Fruit fly (Drosophila melanogaster) whole organism, prepupa: ENCODE results near the gene CG18269.

Source experiments
- Blimp-1 ChIP-seq: fragments of 200-800 bp; sonication (Bioruptor generic); optimal IDR thresholded peaks from 3 replicates; lab custom pipeline; 2017; ENCODE audit warnings: missing biosample characterization, missing genetic modification characterization, mild to moderate bottlenecking, moderate library complexity, missing genetic modification reagents
- CG10631 ChIP-seq: fragments of 200-800 bp; sonication (Bioruptor generic); optimal IDR thresholded peaks from 2 replicates; lab custom pipeline; 2016; ENCODE audit warnings: missing biosample characterization, missing genetic modification characterization
- CG10669 ChIP-seq: fragments of 200-800 bp; sonication (Bioruptor generic); optimal IDR thresholded peaks from 3 replicates; lab custom pipeline; 2018; ENCODE audit warnings: missing biosample characterization, mild to moderate bottlenecking, missing genetic modification characterization, moderate library complexity
- CG11294 ChIP-seq: fragments of 200-800 bp; sonication (Bioruptor generic); IDR thresholded peaks from 2 replicates; pipeline ENCODE4 v1.3.6; 2022; ENCODE audit warnings: missing biosample characterization, missing genetic modification characterization
- CG11762 ChIP-seq: fragments of 200-800 bp; sonication (Bioruptor generic); optimal IDR thresholded peaks from 3 replicates; lab custom pipeline; 2016; ENCODE audit warnings: missing biosample characterization, missing genetic modification characterization; ENCODE audit not compliant: insufficient read depth
- CG15336 ChIP-seq: fragments of 200-800 bp; sonication (Bioruptor generic); IDR thresholded peaks from 2 replicates; pipeline ENCODE4 v1.3.6; 2022; ENCODE audit warnings: missing biosample characterization, missing genetic modification characterization
- CG1621 ChIP-seq: fragments of 200-800 bp; sonication (Bioruptor generic); optimal IDR thresholded peaks from 3 replicates; lab custom pipeline; 2018; ENCODE audit warnings: missing biosample characterization, mild to moderate bottlenecking, missing genetic modification characterization
- CG16779 ChIP-seq: fragments of 200-800 bp; sonication (Bioruptor generic); optimal IDR thresholded peaks from 3 replicates; lab custom pipeline; 2017; ENCODE audit warnings: missing biosample characterization, mild to moderate bottlenecking, missing genetic modification characterization
- CG3032 ChIP-seq: fragments of 200-800 bp; optimal IDR thresholded peaks from 2 replicates; lab custom pipeline; 2019; ENCODE audit warnings: missing biosample characterization, mild to moderate bottlenecking, missing genetic modification characterization, moderate library complexity
- CG31627 ChIP-seq: fragments of 200-800 bp; sonication (Bioruptor generic); optimal IDR thresholded peaks from 3 replicates; lab custom pipeline; 2016; ENCODE audit warnings: missing biosample characterization, missing genetic modification characterization
- CG32006 ChIP-seq: fragments of 200-800 bp; sonication (Bioruptor generic); optimal IDR thresholded peaks from 3 replicates; lab custom pipeline; 2017; ENCODE audit warnings: missing biosample characterization, mild to moderate bottlenecking, missing genetic modification characterization
- CG34406 ChIP-seq: fragments of 200-800 bp; sonication (Bioruptor generic); optimal IDR thresholded peaks from 3 replicates; lab custom pipeline; 2016; ENCODE audit warnings: missing biosample characterization, missing genetic modification characterization
- CG3919 ChIP-seq: fragments of 200-800 bp; sonication (Bioruptor generic); optimal IDR thresholded peaks from 3 replicates; lab custom pipeline; 2016; ENCODE audit warnings: missing biosample characterization, missing genetic modification characterization
- CG4318 ChIP-seq: fragments of 200-800 bp; sonication (Bioruptor generic); optimal IDR thresholded peaks from 3 replicates; lab custom pipeline; 2017; ENCODE audit warnings: missing biosample characterization, mild to moderate bottlenecking, missing genetic modification characterization
- CG6163 ChIP-seq: fragments of 200-800 bp; sonication (Bioruptor generic); IDR thresholded peaks from 3 replicates; pipeline ENCODE4 v1.3.6; 2022; ENCODE audit warnings: missing biosample characterization, missing genetic modification characterization
- CG6276 ChIP-seq: fragments of 200-800 bp; sonication (Bioruptor generic); optimal IDR thresholded peaks from 2 replicates; lab custom pipeline; 2017; ENCODE audit warnings: missing biosample characterization, mild to moderate bottlenecking, missing genetic modification characterization
- CG6792 ChIP-seq: fragments of 200-800 bp; sonication (Bioruptor generic); optimal IDR thresholded peaks from 3 replicates; lab custom pipeline; 2016; ENCODE audit warnings: missing biosample characterization, missing genetic modification characterization
- CG6808 ChIP-seq: fragments of 200-800 bp; sonication (Bioruptor generic); optimal IDR thresholded peaks from 3 replicates; lab custom pipeline; 2017; ENCODE audit warnings: missing biosample characterization, missing genetic modification characterization, mild to moderate bottlenecking, moderate library complexity, missing genetic modification reagents
- CG6854 ChIP-seq: fragments of 200-800 bp; sonication (Bioruptor generic); optimal IDR thresholded peaks from 2 replicates; lab custom pipeline; 2017; ENCODE audit warnings: missing biosample characterization, mild to moderate bottlenecking, missing genetic modification characterization
- CG7368 ChIP-seq: fragments of 200-800 bp; sonication (Bioruptor generic); optimal IDR thresholded peaks from 3 replicates; lab custom pipeline; 2016; ENCODE audit warnings: missing biosample characterization, missing genetic modification characterization
- CG8119 ChIP-seq: fragments of 200-800 bp; sonication (Bioruptor generic); IDR thresholded peaks from 3 replicates; pipeline ENCODE4 v1.3.6; 2022; ENCODE audit warnings: missing biosample characterization, missing genetic modification characterization
- CG8319 ChIP-seq: fragments of 200-800 bp; sonication (Bioruptor generic); optimal IDR thresholded peaks from 3 replicates; lab custom pipeline; 2016; ENCODE audit warnings: missing biosample characterization, missing genetic modification characterization
- CG8632 ChIP-seq: fragments of 200-800 bp; sonication (Bioruptor generic); optimal IDR thresholded peaks from 3 replicates; lab custom pipeline; 2016; ENCODE audit warnings: missing biosample characterization, missing genetic modification characterization
- CG9139 ChIP-seq: fragments of 200-800 bp; sonication (Bioruptor generic); optimal IDR thresholded peaks from 3 replicates; lab custom pipeline; 2017; ENCODE audit warnings: missing biosample characterization, mild to moderate bottlenecking, missing genetic modification characterization
- Eip75B ChIP-seq: fragments of 200-800 bp; sonication (Bioruptor generic); optimal IDR thresholded peaks from 3 replicates; lab custom pipeline; 2016; ENCODE audit warnings: missing biosample characterization, missing genetic modification characterization
- Eip78C ChIP-seq: fragments of 200-800 bp; sonication (Bioruptor generic); peaks from one replicate; lab custom pipeline; 2016; ENCODE audit warnings: missing biosample characterization, missing genetic modification characterization
- Eip93F ChIP-seq: fragments of 200-800 bp; sonication (Bioruptor generic); optimal IDR thresholded peaks from 2 replicates; lab custom pipeline; 2016; ENCODE audit warnings: missing biosample characterization, mild to moderate bottlenecking, missing genetic modification characterization
- Ets21C ChIP-seq: fragments of 200-800 bp; sonication (Bioruptor generic); optimal IDR thresholded peaks from 3 replicates; lab custom pipeline; 2016; ENCODE audit warnings: missing biosample characterization, missing genetic modification characterization
- Gug ChIP-seq: fragments of 200-800 bp; sonication (Bioruptor generic); IDR thresholded peaks from 2 replicates; pipeline ENCODE4 v1.3.6; 2022; ENCODE audit warnings: missing biosample characterization, missing genetic modification characterization
- Hr38 ChIP-seq: sonication (Bioruptor generic); optimal IDR thresholded peaks from 2 replicates; lab custom pipeline; 2016; ENCODE audit warnings: missing biosample characterization, missing genetic modification characterization
- Hr39 ChIP-seq: fragments of 200-800 bp; sonication (Bioruptor generic); optimal IDR thresholded peaks from 2 replicates; lab custom pipeline; 2016; ENCODE audit warnings: missing biosample characterization, missing genetic modification characterization
- Hr4 ChIP-seq: fragments of 200-800 bp; sonication (Bioruptor generic); optimal IDR thresholded peaks from 3 replicates; lab custom pipeline; 2016; ENCODE audit warnings: missing biosample characterization, missing genetic modification characterization
- Met ChIP-seq: fragments of 200-800 bp; sonication (Bioruptor generic); optimal IDR thresholded peaks from 3 replicates; lab custom pipeline; 2016; ENCODE audit warnings: missing biosample characterization, missing genetic modification characterization
- OdsH ChIP-seq: fragments of 200-800 bp; sonication (Bioruptor generic); optimal IDR thresholded peaks from 3 replicates; lab custom pipeline; 2016; ENCODE audit warnings: missing biosample characterization, missing genetic modification characterization
- Smox ChIP-seq: fragments of 200-800 bp; sonication (Bioruptor generic); optimal IDR thresholded peaks from 3 replicates; lab custom pipeline; 2016; ENCODE audit warnings: missing biosample characterization, missing genetic modification characterization
- Sox102F ChIP-seq: fragments of 200-800 bp; sonication (Bioruptor generic); optimal IDR thresholded peaks from 2 replicates; lab custom pipeline; 2016; ENCODE audit warnings: missing biosample characterization, mild to moderate bottlenecking, missing genetic modification characterization
- Sox14 ChIP-seq: fragments of 200-800 bp; sonication (Bioruptor generic); optimal IDR thresholded peaks from 3 replicates; lab custom pipeline; 2016; ENCODE audit warnings: missing biosample characterization, missing genetic modification characterization
- Sox15 ChIP-seq: fragments of 200-800 bp; sonication (Bioruptor generic); optimal IDR thresholded peaks from 3 replicates; lab custom pipeline; 2016; ENCODE audit warnings: missing biosample characterization, missing genetic modification characterization
- achi ChIP-seq: fragments of 200-800 bp; sonication (Bioruptor generic); optimal IDR thresholded peaks from 3 replicates; lab custom pipeline; 2016; ENCODE audit warnings: missing biosample characterization, missing genetic modification characterization
- acj6 ChIP-seq: fragments of 200-800 bp; sonication (Bioruptor generic); optimal IDR thresholded peaks from 3 replicates; lab custom pipeline; 2016; ENCODE audit warnings: missing biosample characterization, missing genetic modification characterization
- cyc ChIP-seq: fragments of 200-800 bp; sonication (Bioruptor generic); optimal IDR thresholded peaks from 3 replicates; lab custom pipeline; 2016; ENCODE audit warnings: missing biosample characterization, missing genetic modification characterization
- dsx ChIP-seq: fragments of 200-800 bp; optimal IDR thresholded peaks from 3 replicates; lab custom pipeline; 2019; ENCODE audit warnings: missing biosample characterization, mild to moderate bottlenecking, missing genetic modification characterization, moderate library complexity; ENCODE audit not compliant: poor library complexity, severe bottlenecking
- eg ChIP-seq: fragments of 200-800 bp; sonication (Bioruptor generic); IDR thresholded peaks from 3 replicates; pipeline ENCODE4 v1.3.6; 2022; ENCODE audit warnings: missing biosample characterization, missing genetic modification characterization
- esn ChIP-seq: fragments of 200-800 bp; sonication (Bioruptor generic); optimal IDR thresholded peaks from 2 replicates; lab custom pipeline; 2016; ENCODE audit warnings: missing biosample characterization, mild to moderate bottlenecking, missing genetic modification characterization, moderate library complexity
- fd85E ChIP-seq: fragments of 200-800 bp; sonication (Bioruptor generic); optimal IDR thresholded peaks from 3 replicates; lab custom pipeline; 2016; ENCODE audit warnings: missing biosample characterization, missing genetic modification characterization
- fkh ChIP-seq: fragments of 200-800 bp; sonication (Bioruptor generic); optimal IDR thresholded peaks from 3 replicates; lab custom pipeline; 2017; ENCODE audit warnings: missing biosample characterization, mild to moderate bottlenecking, missing genetic modification characterization, moderate library complexity
- lz ChIP-seq: fragments of 200-800 bp; sonication (Bioruptor generic); optimal IDR thresholded peaks from 3 replicates; lab custom pipeline; 2016; ENCODE audit warnings: missing biosample characterization, missing genetic modification characterization
- net ChIP-seq: fragments of 200-800 bp; sonication (Bioruptor generic); optimal IDR thresholded peaks from 3 replicates; lab custom pipeline; 2016; ENCODE audit warnings: missing biosample characterization, missing genetic modification characterization
- salr ChIP-seq, 2 experiments: fragments of 200-800 bp; sonication (Bioruptor generic); optimal IDR thresholded peaks; 3 replicates each; lab custom pipeline; 2016 to 2018; ENCODE audit warnings: missing biosample characterization in 2 of 2, missing genetic modification characterization in 2 of 2, mild to moderate bottlenecking in 1 of 2
- spab ChIP-seq: fragments of 200-800 bp; sonication (Bioruptor generic); optimal IDR thresholded peaks from 2 replicates; lab custom pipeline; 2017; ENCODE audit warnings: missing biosample characterization, mild to moderate bottlenecking, missing genetic modification characterization, missing genetic modification reagents
- svp ChIP-seq: fragments of 200-800 bp; sonication (Bioruptor generic); peaks from one replicate; lab custom pipeline; 2016; ENCODE audit warnings: missing biosample characterization, missing genetic modification characterization
- topi ChIP-seq: fragments of 200-800 bp; sonication (Bioruptor generic); optimal IDR thresholded peaks from 3 replicates; lab custom pipeline; 2016; ENCODE audit warnings: missing biosample characterization, missing genetic modification characterization
- vri ChIP-seq: fragments of 200-800 bp; sonication (Bioruptor generic); optimal IDR thresholded peaks from 3 replicates; lab custom pipeline; 2016; ENCODE audit warnings: missing biosample characterization, mild to moderate bottlenecking, missing genetic modification characterization

Gene CG18269

dm6 chr2L:5567103-5567502 is 15.5 kb downstream of the CG18269 start:
- TF ChIP-seq Blimp-1 (GFP tag; lab: Kevin White, UChicago) (no peak), spab (GFP tag; lab: Kevin White, UChicago) (peak; percentile 44), CG6854 (GFP tag; lab: Kevin White, UChicago) (no peak), Met (GFP tag; lab: Kevin White, UChicago) (no peak), Smox (GFP tag; lab: Kevin White, UChicago) (no peak), CG7368 (peak; percentile 2), CG3919 (peak; percentile 38), CG10631 (GFP tag; lab: Kevin White, UChicago) (peak; percentile 52), Sox15 (GFP tag; lab: Kevin White, UChicago) (peak; percentile 18), CG11762 (GFP tag; lab: Kevin White, UChicago) (peak; percentile 4), CG10669 (GFP tag; lab: Kevin White, UChicago) (peak; percentile 58), Hr38 (no peak), dsx (GFP tag; lab: Kevin White, UChicago) (peak; percentile 42), OdsH (GFP tag; lab: Kevin White, UChicago) (peak; percentile 46), CG6792 (peak; percentile 35), svp (peak; percentile 36), fd85E (GFP tag; lab: Kevin White, UChicago) (no peak), fkh (GFP tag; lab: Kevin White, UChicago) (no peak), CG3032 (tag; lab: Kevin White, UChicago) (no peak), CG34406 (GFP tag; lab: Kevin White, UChicago) (peak; percentile 42), CG8119 (GFP tag; lab: Robert Waterston, UW) (peak; percentile 88), CG1621 (tag; lab: Kevin White, UChicago) (peak; percentile 41), Eip75B (GFP tag; lab: Kevin White, UChicago) (peak; percentile 24), vri (GFP tag; lab: Kevin White, UChicago) (no peak), CG6163 (GFP tag; lab: Robert Waterston, UW) (peak; percentile 86), CG15336 (GFP tag; lab: Robert Waterston, UW) (peak; percentile 88), CG8632 (peak; percentile 42), CG11294 (GFP tag; lab: Robert Waterston, UW) (peak; percentile 77), Gug (GFP tag; lab: Robert Waterston, UW) (peak; percentile 77), CG6808 (peak; percentile 8), esn (GFP tag; lab: Kevin White, UChicago) (no peak), CG9139 (peak; percentile 20), Sox14 (GFP tag; lab: Kevin White, UChicago) (peak; percentile 12), net (GFP tag; lab: Kevin White, UChicago) (peak; percentile 15), Sox102F (no peak), acj6 (GFP tag; lab: Kevin White, UChicago) (peak; percentile 52), CG4318 (GFP tag; lab: Kevin White, UChicago) (no peak), salr (GFP tag; optimal IDR thresholded peaks at IDR 0.05; lab: Kevin White, UChicago) (peak; percentile 12 to 48), Eip93F (GFP tag; lab: Kevin White, UChicago) (no peak), CG8319 (GFP tag; lab: Kevin White, UChicago) (no peak), eg (GFP tag; lab: Robert Waterston, UW) (peak; percentile 91), CG32006 (GFP tag; lab: Kevin White, UChicago) (peak; percentile 60), Ets21C (GFP tag; lab: Kevin White, UChicago) (no peak), Hr4 (peak; percentile 58), CG16779 (no peak), topi (GFP tag; lab: Kevin White, UChicago) (peak; percentile 10), CG6276 (GFP tag; lab: Kevin White, UChicago) (peak; percentile 50), cyc (GFP tag; lab: Kevin White, UChicago) (no peak), Eip78C (GFP tag; lab: Kevin White, UChicago) (peak; percentile 72), Hr39 (GFP tag; lab: Kevin White, UChicago) (no peak), lz (GFP tag; lab: Kevin White, UChicago) (no peak), CG31627 (GFP tag; lab: Kevin White, UChicago) (no peak), achi (GFP tag; lab: Kevin White, UChicago) (peak; percentile 37)
